Worm (Caenorhabditis elegans) whole organism, L4 larva: ENCODE measurements around the gene T23B12.5.
"Not testable (repeated sequence)": the region's sequence is repeated elsewhere in the genome, so short reads cannot be mapped to it uniquely, and the experiment has no call there.

Experiments used
- D1046.2 ChIP-seq: fragments of 200-800 bp; sonication (Bioruptor generic); IDR thresholded peaks from 2 replicates; pipeline ENCODE4 v1.3.6; 2022; ENCODE audit warnings: missing genetic modification characterization, missing compliant biosample characterization
- F10B5.3 ChIP-seq: sonication (generic microtip); optimal IDR thresholded peaks from 2 replicates; lab custom pipeline; 2016; ENCODE audit warnings: mild to moderate bottlenecking, missing genetic modification characterization, missing compliant biosample characterization
- F26F4.8 ChIP-seq: fragments of 200-800 bp; sonication (Bioruptor generic); conservative IDR thresholded peaks from 2 replicates; pipeline ENCODE4 v1.3.6; 2022; ENCODE audit warnings: missing genetic modification characterization, missing compliant biosample characterization
- T26A8.4 ChIP-seq: fragments of 200-800 bp; sonication (Bioruptor generic); IDR thresholded peaks from 2 replicates; pipeline ENCODE4 v1.3.6; 2022; ENCODE audit warnings: missing genetic modification characterization, missing compliant biosample characterization
- Y48G9A.11 ChIP-seq: fragments of 200-800 bp; sonication (Bioruptor generic); IDR thresholded peaks from 2 replicates; pipeline ENCODE4 v1.3.6; 2022; ENCODE audit warnings: missing genetic modification reagents, missing genetic modification characterization, missing compliant biosample characterization
- Y5F2A.4 ChIP-seq: fragments of 200-800 bp; sonication (Bioruptor generic); optimal IDR thresholded peaks from 2 replicates; lab custom pipeline; 2018; ENCODE audit warnings: mild to moderate bottlenecking, missing genetic modification characterization, missing compliant biosample characterization
- Y75B8A.6 ChIP-seq: fragments of 200-800 bp; sonication (Bioruptor generic); IDR thresholded peaks from 2 replicates; pipeline ENCODE4 v1.3.6; 2022; ENCODE audit warnings: missing genetic modification reagents, missing genetic modification characterization, missing compliant biosample characterization
- aly-2 ChIP-seq: sonication (generic microtip); optimal IDR thresholded peaks from 2 replicates; lab custom pipeline; 2018; ENCODE audit warnings: missing biosample characterization, missing genetic modification characterization
- arid-1 ChIP-seq: fragments of 200-800 bp; sonication (Bioruptor generic); conservative IDR thresholded peaks from 2 replicates; pipeline ENCODE4 v1.3.6; 2022; ENCODE audit warnings: missing genetic modification reagents, missing genetic modification characterization, missing compliant biosample characterization
- attf-4 ChIP-seq: sonication (generic microtip); optimal IDR thresholded peaks from 3 replicates; lab custom pipeline; 2017; ENCODE audit warnings: missing biosample characterization, missing genetic modification characterization
- ceh-20 ChIP-seq: fragments of 200-800 bp; sonication (Bioruptor generic); IDR thresholded peaks from 2 replicates; pipeline ENCODE4 v1.3.6; 2022; ENCODE audit warnings: missing genetic modification reagents, missing genetic modification characterization, missing compliant biosample characterization
- daf-16 ChIP-seq, 3 experiments: sonication (generic microtip); optimal IDR thresholded peaks; 2 replicates each; lab custom pipeline; 2016 to 2017; ENCODE audit warnings: missing genetic modification characterization in 3 of 3, missing genetic modification reagents in 3 of 3, mild to moderate bottlenecking in 2 of 3, missing compliant biosample characterization in 2 of 3, missing biosample characterization in 1 of 3, moderate library complexity in 1 of 3
- daf-19 ChIP-seq: fragments of 200-800 bp; sonication (Bioruptor generic); conservative IDR thresholded peaks from 2 replicates; pipeline ENCODE4 v1.3.6; 2022; ENCODE audit warnings: missing genetic modification characterization, missing compliant biosample characterization
- dmd-6 ChIP-seq: fragments of 200-800 bp; sonication (Bioruptor generic); IDR thresholded peaks from 2 replicates; pipeline ENCODE4 v1.3.6; 2022; ENCODE audit warnings: missing genetic modification reagents, missing genetic modification characterization, missing compliant biosample characterization
- dmd-8 ChIP-seq: fragments of 200-800 bp; sonication (Bioruptor generic); IDR thresholded peaks from 2 replicates; pipeline ENCODE4 v1.3.6; 2022; ENCODE audit warnings: missing genetic modification characterization, missing compliant biosample characterization
- dmd-9 ChIP-seq: fragments of 200-800 bp; sonication (Bioruptor generic); IDR thresholded peaks from 2 replicates; pipeline ENCODE4 v1.3.6; 2022; ENCODE audit warnings: missing genetic modification reagents, missing genetic modification characterization, missing compliant biosample characterization
- dve-1 ChIP-seq: sonication (generic microtip); optimal IDR thresholded peaks from 2 replicates; lab custom pipeline; 2017; ENCODE audit warnings: antibody characterized with exemption, mild to moderate bottlenecking, missing genetic modification characterization, missing compliant biosample characterization; ENCODE audit not compliant: insufficient read depth
- egl-27 ChIP-seq: sonication (generic microtip); optimal IDR thresholded peaks from 3 replicates; lab custom pipeline; 2017; ENCODE audit warnings: missing biosample characterization, missing genetic modification reagents, missing genetic modification characterization
- egl-43 ChIP-seq: fragments of 200-800 bp; sonication (Bioruptor generic); IDR thresholded peaks from 2 replicates; pipeline ENCODE4 v1.3.6; 2022; ENCODE audit warnings: missing genetic modification reagents, missing genetic modification characterization, missing compliant biosample characterization
- hlh-11 ChIP-seq: fragments of 200-800 bp; sonication (Bioruptor generic); optimal IDR thresholded peaks from 2 replicates; lab custom pipeline; 2018; ENCODE audit warnings: mild to moderate bottlenecking, missing genetic modification characterization, missing compliant biosample characterization
- hlh-30 ChIP-seq: sonication (generic microtip); optimal IDR thresholded peaks from 2 replicates; lab custom pipeline; 2017; ENCODE audit warnings: antibody characterized with exemption, mild to moderate bottlenecking, missing genetic modification characterization, missing compliant biosample characterization; ENCODE audit not compliant: insufficient read depth
- hmg-1.1 ChIP-seq: fragments of 200-800 bp; sonication (Bioruptor generic); IDR thresholded peaks from 2 replicates; pipeline ENCODE4 v1.3.6; 2022; ENCODE audit warnings: missing genetic modification reagents, missing genetic modification characterization, missing compliant biosample characterization
- jun-1 ChIP-seq: fragments of 150-350 bp; optimal IDR thresholded peaks from 2 replicates; lab custom pipeline; 2014; ENCODE audit warnings: missing biosample characterization, missing genetic modification reagents, missing genetic modification characterization
- lim-7 ChIP-seq: fragments of 200-800 bp; sonication (Bioruptor generic); IDR thresholded peaks from 2 replicates; pipeline ENCODE4 v1.3.6; 2022; ENCODE audit warnings: missing genetic modification characterization, missing compliant biosample characterization
- lin-1 ChIP-seq: fragments of 200-800 bp; sonication (Bioruptor generic); IDR thresholded peaks from 2 replicates; pipeline ENCODE4 v1.3.6; 2022; ENCODE audit warnings: missing genetic modification reagents, missing genetic modification characterization, missing compliant biosample characterization
- lin-13 ChIP-seq: fragments of 150-350 bp; optimal IDR thresholded peaks from 2 replicates; lab custom pipeline; 2014; ENCODE audit warnings: missing biosample characterization, missing genetic modification reagents, missing genetic modification characterization
- lin-29 ChIP-seq: fragments of 200-800 bp; sonication (Bioruptor generic); IDR thresholded peaks from 2 replicates; pipeline ENCODE4 v1.3.6; 2022; ENCODE audit warnings: missing genetic modification reagents, missing genetic modification characterization, missing compliant biosample characterization
- lin-38 ChIP-seq: fragments of 200-800 bp; sonication (Bioruptor generic); IDR thresholded peaks from 2 replicates; pipeline ENCODE4 v1.3.6; 2022; ENCODE audit warnings: missing genetic modification reagents, missing genetic modification characterization, missing compliant biosample characterization
- lir-3 ChIP-seq: sonication (generic microtip); optimal IDR thresholded peaks from 2 replicates; lab custom pipeline; 2016; ENCODE audit warnings: mild to moderate bottlenecking, missing genetic modification characterization, missing compliant biosample characterization
- madf-5 ChIP-seq, 2 experiments: fragments of 200-800 bp; sonication (Bioruptor generic); IDR thresholded peaks; 2 replicates each; pipeline ENCODE4 v1.3.6; 2022; ENCODE audit warnings: missing compliant biosample characterization in 2 of 2, missing genetic modification characterization in 2 of 2
- madf-9 ChIP-seq: fragments of 200-800 bp; sonication (Bioruptor generic); conservative IDR thresholded peaks from 2 replicates; pipeline ENCODE4 v1.3.6; 2022; ENCODE audit warnings: missing genetic modification reagents, missing genetic modification characterization, missing compliant biosample characterization
- mdl-1 ChIP-seq, 2 experiments: fragments of 150-350 bp in 1 of 2; sonication (generic microtip) in 1 of 2; optimal IDR thresholded peaks; 2 replicates each; lab custom pipeline; 2014 to 2017; ENCODE audit warnings: missing biosample characterization in 2 of 2, missing genetic modification characterization in 2 of 2
- mdt-29 ChIP-seq: fragments of 200-800 bp; sonication (Bioruptor generic); IDR thresholded peaks from 2 replicates; pipeline ENCODE4 v1.3.6; 2022; ENCODE audit warnings: missing genetic modification reagents, missing genetic modification characterization, missing compliant biosample characterization
- mep-1 ChIP-seq: fragments of 150-350 bp; sonication (generic microtip); optimal IDR thresholded peaks from 3 replicates; lab custom pipeline; 2014; ENCODE audit warnings: missing biosample characterization, missing genetic modification characterization
- mes-2 ChIP-seq: sonication (generic microtip); optimal IDR thresholded peaks from 2 replicates; lab custom pipeline; 2016; ENCODE audit warnings: missing genotype, mild to moderate bottlenecking, missing genetic modification characterization, missing compliant biosample characterization; ENCODE audit not compliant: poor library complexity, severe bottlenecking
- mxl-3 ChIP-seq: fragments of 200-800 bp; sonication (Bioruptor generic); optimal IDR thresholded peaks from 2 replicates; lab custom pipeline; 2018; ENCODE audit warnings: mild to moderate bottlenecking, missing genetic modification characterization, missing compliant biosample characterization
- nhr-28 ChIP-seq: fragments of 150-350 bp; optimal IDR thresholded peaks from 2 replicates; lab custom pipeline; 2014; ENCODE audit warnings: missing biosample characterization, missing genetic modification characterization
- nhr-41 ChIP-seq: fragments of 200-800 bp; sonication (Bioruptor generic); IDR thresholded peaks from 2 replicates; pipeline ENCODE4 v1.3.6; 2022; ENCODE audit warnings: missing genetic modification reagents, missing genetic modification characterization, missing compliant biosample characterization
- pha-4 ChIP-seq, 2 experiments: fragments of 150-350 bp in 1 of 2; fragments of 200-800 bp in 1 of 2; sonication (Bioruptor generic) in 1 of 2; IDR thresholded peaks in 1 of 2; optimal IDR thresholded peaks in 1 of 2; 2 replicates each; pipeline versions ENCODE4 v1.3.6 to Lab custom; 2014 to 2022; ENCODE audit warnings: missing genetic modification characterization in 2 of 2, missing genetic modification reagents in 2 of 2, missing biosample characterization in 1 of 2, missing compliant biosample characterization in 1 of 2
- php-3 ChIP-seq: fragments of 200-800 bp; sonication (Bioruptor generic); IDR thresholded peaks from 2 replicates; pipeline ENCODE4 v1.3.6; 2022; ENCODE audit warnings: missing genetic modification reagents, missing genetic modification characterization, missing compliant biosample characterization
- pqm-1 ChIP-seq: sonication (generic microtip); optimal IDR thresholded peaks from 2 replicates; lab custom pipeline; 2017; ENCODE audit warnings: missing biosample characterization, missing genetic modification characterization
- skn-1 ChIP-seq: fragments of 150-350 bp; optimal IDR thresholded peaks from 2 replicates; lab custom pipeline; 2014; ENCODE audit warnings: missing biosample characterization, missing genetic modification characterization
- snpc-1.2 ChIP-seq: fragments of 200-800 bp; sonication (Bioruptor generic); IDR thresholded peaks from 2 replicates; pipeline ENCODE4 v1.3.6; 2022; ENCODE audit warnings: missing genetic modification reagents, missing genetic modification characterization, missing compliant biosample characterization
- tra-1 ChIP-seq: fragments of 200-800 bp; sonication (Bioruptor generic); IDR thresholded peaks from 2 replicates; pipeline ENCODE4 v1.3.6; 2022; ENCODE audit warnings: missing genetic modification reagents, missing genetic modification characterization, missing compliant biosample characterization
- unc-130 ChIP-seq: sonication (generic microtip); optimal IDR thresholded peaks from 2 replicates; lab custom pipeline; 2016; ENCODE audit warnings: missing genetic modification reagents, missing genetic modification characterization, missing compliant biosample characterization
- unc-62 ChIP-seq, 3 experiments: fragments of 150-350 bp in 1 of 3; sonication (generic microtip); optimal IDR thresholded peaks in 2 of 3; peaks in 1 of 3; 1 replicate in 1 of 3; 2 replicates in 2 of 3; lab custom pipeline; 2014 to 2017; ENCODE audit warnings: missing biosample characterization in 3 of 3, missing genetic modification characterization in 3 of 3, missing genetic modification reagents in 3 of 3, missing genotype in 1 of 3
- vab-7 ChIP-seq: fragments of 200-800 bp; sonication (Bioruptor generic); IDR thresholded peaks from 2 replicates; pipeline ENCODE4 v1.3.6; 2022; ENCODE audit warnings: missing genetic modification reagents, missing genetic modification characterization, missing compliant biosample characterization

Gene T23B12.5

ce11 chrV:8434400-8434827, 13.4 kb downstream of the T23B12.5 start:
- TF ChIP-seq Y5F2A.4 (GFP tag; lab: Kevin White, UChicago) (no peak), unc-62 (GFP tag; optimal IDR thresholded peaks at IDR 0.05 in 1 of 2; lab: Kevin White, UChicago) (peak in 1 of 2 experiments; percentile 62), unc-62 (tag; optimal IDR thresholded peaks at IDR 0.05; lab: Kevin White, UChicago) (no peak), pha-4 (GFP tag; IDR thresholded peaks at IDR 0.05; lab: Robert Waterston, UW) (no peak), pha-4 (tag; optimal IDR thresholded peaks at IDR 0.05; lab: Kevin White, UChicago) (no peak), dve-1 (tag; lab: Kevin White, UChicago) (peak; percentile 38), pqm-1 (tag; lab: Kevin White, UChicago) (peak; percentile 55), daf-19 (GFP tag; lab: Robert Waterston, UW) (no peak), F10B5.3 (no peak), lin-13 (GFP tag; lab: Kevin White, UChicago) (no peak), mdt-29 (GFP tag; lab: Robert Waterston, UW) (no peak), egl-27 (no peak), nhr-28 (tag; lab: Kevin White, UChicago) (peak; percentile 47), mep-1 (peak; percentile 36), mxl-3 (GFP tag; lab: Kevin White, UChicago) (peak; percentile 1), skn-1 (no peak), arid-1 (GFP tag; lab: Robert Waterston, UW) (no peak), daf-16 (GFP tag; optimal IDR thresholded peaks at IDR 0.05; lab: Kevin White, UChicago) (no peak), daf-16 (tag; optimal IDR thresholded peaks at IDR 0.05; lab: Kevin White, UChicago) (peak; percentile 98), dmd-6 (GFP tag; lab: Robert Waterston, UW) (peak; percentile 18; the same call in 1 of the 2 replicates), unc-130 (GFP tag; lab: Kevin White, UChicago) (no peak), attf-4 (tag; lab: Kevin White, UChicago) (no peak), lir-3 (tag; lab: Kevin White, UChicago) (no peak), php-3 (no peak), lin-29 (GFP tag; lab: Robert Waterston, UW) (no peak), hlh-11 (peak; percentile 74), T26A8.4 (GFP tag; lab: Robert Waterston, UW) (no peak), aly-2 (tag; lab: Kevin White, UChicago) (no peak), jun-1 (tag; lab: Kevin White, UChicago) (no peak), hlh-30 (tag; lab: Kevin White, UChicago) (peak; percentile 58), ceh-20 (no peak), mdl-1 (tag; optimal IDR thresholded peaks at IDR 0.05; lab: Kevin White, UChicago) (peak in 1 of 2 experiments; percentile 51)

- TF ChIP-seq lin-38 (GFP tag; lab: Robert Waterston, UW) (peak; percentile 65), madf-9 (0 out of 2 replicates have a peak, but pooled peaks have one; percentile 48), D1046.2 (GFP tag; lab: Robert Waterston, UW) (0 out of 2 replicates have a peak, but pooled peaks have one; percentile 44), snpc-1.2 (GFP tag; lab: Robert Waterston, UW) (0 out of 2 replicates have a peak, but pooled peaks have one; percentile 24), dmd-9 (0 out of 2 replicates have a peak, but pooled peaks have one; percentile 39), F26F4.8 (GFP tag; lab: Robert Waterston, UW) (peak; percentile 75), mes-2 (tag; lab: Kevin White, UChicago) (peak; percentile 14), lin-1 (peak; percentile 63; the same call in 1 of the 2 replicates), vab-7 (GFP tag; lab: Robert Waterston, UW) (peak; percentile 66), nhr-41 (GFP tag; lab: Robert Waterston, UW) (0 out of 2 replicates have a peak, but pooled peaks have one; percentile 43), Y75B8A.6 (GFP tag; lab: Robert Waterston, UW) (0 out of 2 replicates have a peak, but pooled peaks have one; percentile 76), hmg-1.1 (GFP tag; lab: Robert Waterston, UW) (peak; percentile 46; the same call in 1 of the 2 replicates), Y48G9A.11 (0 out of 2 replicates have a peak, but pooled peaks have one; percentile 28), tra-1 (GFP tag; lab: Robert Waterston, UW) (peak; percentile 30; the same call in 1 of the 2 replicates), lim-7 (peak; percentile 77), madf-5 (GFP tag; IDR thresholded peaks at IDR 0.05; lab: Robert Waterston, UW) (0 out of 4 replicates have a peak, but pooled peaks of 1 of the 2 experiments have one; percentile 54), pha-4 (GFP tag; IDR thresholded peaks at IDR 0.05; lab: Robert Waterston, UW) (peak; percentile 33; the same call in 1 of the 2 replicates), arid-1 (GFP tag; lab: Robert Waterston, UW) (peak; percentile 78), dmd-8 (GFP tag; lab: Robert Waterston, UW) (peak; percentile 87), dmd-6 (GFP tag; lab: Robert Waterston, UW) (0 out of 2 replicates have a peak, but pooled peaks have one; percentile 14), egl-43 (peak; percentile 75)
- not testable (repeated sequence) for TF ChIP-seq pha-4 (tag; optimal IDR thresholded peaks at IDR 0.05; lab: Kevin White, UChicago)
Observed at ce11 chrV:8431295-8431694, 16.5 kb downstream of the T23B12.5 start.
